Worm (Caenorhabditis elegans): ENCODE results near the gene smcl-1.

- TF ChIP-seq hlh-8 (tag; optimal IDR thresholded peaks at IDR 0.05) (no peak), ceh-48 (tag; optimal IDR thresholded peaks at IDR 0.05) (no peak), gmeb-2 (tag; optimal IDR thresholded peaks at IDR 0.05) (no peak), ahr-1 (tag; optimal IDR thresholded peaks at IDR 0.05) (no peak), ceh-19 (GFP tag; optimal IDR thresholded peaks at IDR 0.05) (no peak)
Measured at ce11 chrX:11738602-11739100, 45.4 kb downstream of the smcl-1 start, which contains the start of gene nspa-9.

Data from whole organism, late embryonic.